Fruit fly (Drosophila melanogaster) whole organism, pupa: ENCODE measurements around the gene CG33172.
A peak's percentile ranks its signal among the peaks of the same experiment; 100 is the strongest.

Experiments used
- CG10348 ChIP-seq: fragments of 200-800 bp; sonication (Bioruptor generic); IDR thresholded peaks from 2 replicates; pipeline ENCODE4 v1.3.6; 2022; ENCODE audit warnings: missing biosample characterization, missing genetic modification characterization
- CG12605 ChIP-seq: fragments of 200-800 bp; sonication (Bioruptor generic); IDR thresholded peaks from 2 replicates; pipeline ENCODE4 v1.3.6; 2022; ENCODE audit warnings: missing biosample characterization, missing genetic modification characterization
- CG13204 ChIP-seq: fragments of 200-800 bp; sonication (Bioruptor generic); optimal IDR thresholded peaks from 2 replicates; lab custom pipeline; 2018; ENCODE audit warnings: missing biosample characterization, mild to moderate bottlenecking, missing genetic modification characterization, moderate library complexity
- CG14655 ChIP-seq: fragments of 200-800 bp; sonication (Bioruptor generic); optimal IDR thresholded peaks from 3 replicates; lab custom pipeline; 2017; ENCODE audit warnings: mild to moderate bottlenecking, missing biosample characterization, missing genetic modification reagents, missing genetic modification characterization
- CG15710 ChIP-seq: fragments of 200-800 bp; sonication (Bioruptor generic); optimal IDR thresholded peaks from 2 replicates; lab custom pipeline; 2018; ENCODE audit warnings: missing biosample characterization, mild to moderate bottlenecking, missing genetic modification characterization, moderate library complexity
- CG17806 ChIP-seq: fragments of 200-800 bp; sonication (Bioruptor generic); optimal IDR thresholded peaks from 2 replicates; lab custom pipeline; 2018; ENCODE audit warnings: missing biosample characterization, mild to moderate bottlenecking, missing genetic modification characterization, moderate library complexity
- CG32121 ChIP-seq: fragments of 200-800 bp; sonication (Bioruptor generic); IDR thresholded peaks from 2 replicates; pipeline ENCODE4 v1.3.6; 2022; ENCODE audit warnings: missing biosample characterization, missing genetic modification characterization
- CG34367 ChIP-seq: fragments of 200-800 bp; sonication (Bioruptor generic); optimal IDR thresholded peaks from 2 replicates; lab custom pipeline; 2018; ENCODE audit warnings: missing biosample characterization, mild to moderate bottlenecking, missing genetic modification characterization
- CG4496 ChIP-seq: fragments of 200-800 bp; sonication (Bioruptor generic); IDR thresholded peaks from 3 replicates; pipeline ENCODE4 v1.3.6; 2022; ENCODE audit warnings: missing biosample characterization, missing genetic modification characterization
- CG8159 ChIP-seq: fragments of 200-800 bp; sonication (Bioruptor generic); optimal IDR thresholded peaks from 3 replicates; lab custom pipeline; 2018; ENCODE audit warnings: missing biosample characterization, mild to moderate bottlenecking, missing genetic modification characterization, moderate library complexity
- CG8301 ChIP-seq: fragments of 200-800 bp; sonication (Bioruptor generic); optimal IDR thresholded peaks from 2 replicates; lab custom pipeline; 2018; ENCODE audit warnings: missing biosample characterization, mild to moderate bottlenecking, missing genetic modification characterization
- CG9948 ChIP-seq: fragments of 200-800 bp; sonication (Bioruptor generic); optimal IDR thresholded peaks from 2 replicates; lab custom pipeline; 2018; ENCODE audit warnings: missing biosample characterization, mild to moderate bottlenecking, missing genetic modification characterization, moderate library complexity
- D1 ChIP-seq: fragments of 200-800 bp; sonication (Bioruptor generic); optimal IDR thresholded peaks from 2 replicates; lab custom pipeline; 2018; ENCODE audit warnings: missing biosample characterization, mild to moderate bottlenecking, missing genetic modification characterization, moderate library complexity
- EcR ChIP-seq: fragments of 200-800 bp; sonication (Bioruptor generic); optimal IDR thresholded peaks from 3 replicates; lab custom pipeline; 2019; ENCODE audit warnings: missing biosample characterization, missing genetic modification characterization, mild to moderate bottlenecking, moderate library complexity, missing genetic modification reagents
- Ets98B ChIP-seq: fragments of 200-800 bp; sonication (Bioruptor generic); IDR thresholded peaks from 2 replicates; pipeline ENCODE4 v1.3.6; 2022; ENCODE audit warnings: missing biosample characterization, missing genetic modification characterization
- Pif1A ChIP-seq: fragments of 200-800 bp; sonication (Bioruptor generic); optimal IDR thresholded peaks from 3 replicates; lab custom pipeline; 2016; ENCODE audit warnings: missing biosample characterization, missing genetic modification characterization
- Snoo ChIP-seq: fragments of 200-800 bp; sonication (Bioruptor generic); optimal IDR thresholded peaks from 3 replicates; lab custom pipeline; 2017; ENCODE audit warnings: missing biosample characterization, mild to moderate bottlenecking, missing genetic modification characterization, inconsistent platforms
- fd96Ca ChIP-seq: fragments of 200-800 bp; sonication (Bioruptor generic); IDR thresholded peaks from 3 replicates; pipeline ENCODE4 v1.3.6; 2022; ENCODE audit warnings: missing biosample characterization, missing genetic modification characterization
- gl ChIP-seq: fragments of 200-800 bp; sonication (Bioruptor generic); optimal IDR thresholded peaks from 2 replicates; lab custom pipeline; 2018; ENCODE audit warnings: missing biosample characterization, mild to moderate bottlenecking, missing genetic modification characterization
- rn ChIP-seq: fragments of 200-800 bp; sonication (Bioruptor generic); IDR thresholded peaks from 2 replicates; pipeline ENCODE4 v1.3.6; 2022; ENCODE audit warnings: missing biosample characterization, missing genetic modification characterization

CG33172 gene

dm6 chrX:15748945-15749344 lies 20.5 kb upstream of the CG33172 start, which contains the start of gene Mvd:
TSS of gene Mvd (plus strand) at chrX:15749166.
- TF ChIP-seq CG9948 (tag; lab: Kevin White, UChicago): no peak

- TF ChIP-seq gl (tag; lab: Kevin White, UChicago) (no peak), CG8159 (tag; lab: Kevin White, UChicago) (no peak), CG4496 (GFP tag; lab: Robert Waterston, UW) (no peak), EcR (GFP tag; lab: Kevin White, UChicago) (no peak), CG15710 (tag; lab: Kevin White, UChicago) (no peak), Pif1A (GFP tag; lab: Kevin White, UChicago) (no peak), Ets98B (no peak), fd96Ca (GFP tag; lab: Robert Waterston, UW) (no peak), Snoo (no peak), CG8301 (tag; lab: Kevin White, UChicago) (no peak), D1 (tag; lab: Kevin White, UChicago) (no peak)
Measured at dm6 chrX:15756018-15756417, 13.4 kb upstream of the CG33172 start, which contains the start of gene CG8260. TSS of gene CG8260 (plus strand) at chrX:15756318.

- TF ChIP-seq rn (GFP tag; lab: Robert Waterston, UW): no peak
- TF ChIP-seq D1 (tag; lab: Kevin White, UChicago): no peak
- no peak for TF ChIP-seq CG32121
- TF ChIP-seq fd96Ca (GFP tag; lab: Robert Waterston, UW): no peak
- no peak for TF ChIP-seq CG8301 (tag; lab: Kevin White, UChicago)
- TF ChIP-seq CG10348 (GFP tag; lab: Robert Waterston, UW): no peak
- no peak for TF ChIP-seq CG17806 (tag; lab: Kevin White, UChicago)
- no peak for TF ChIP-seq CG15710 (tag; lab: Kevin White, UChicago)
- TF ChIP-seq CG13204 (GFP tag; lab: Kevin White, UChicago): no peak
- TF ChIP-seq CG8159 (tag; lab: Kevin White, UChicago): no peak
- TF ChIP-seq CG9948 (tag; lab: Kevin White, UChicago): no peak
- TF ChIP-seq gl (tag; lab: Kevin White, UChicago): no peak
- TF ChIP-seq CG4496 (GFP tag; lab: Robert Waterston, UW): no peak
Measured at dm6 chrX:15758692-15759240, 10.7 kb upstream of the CG33172 start.

dm6 chrX:15759752-15760446 lies 9.6 kb upstream of the CG33172 start:
- TF ChIP-seq Snoo (no peak), EcR (GFP tag; lab: Kevin White, UChicago) (peak; percentile 11)

- TF ChIP-seq CG17806 (tag; lab: Kevin White, UChicago) (no peak), CG8159 (tag; lab: Kevin White, UChicago) (no peak), Ets98B (no peak), EcR (GFP tag; lab: Kevin White, UChicago) (no peak)
Measured at dm6 chrX:15760447-15761297, 8.8 kb upstream of the CG33172 start, which contains the start of the genes Graf and mRpL3. TSS of gene Graf (minus strand) at chrX:15760733. TSS of gene mRpL3 (plus strand) at chrX:15761248.

- TF ChIP-seq CG14655 (GFP tag; lab: Kevin White, UChicago) (no peak), CG9948 (tag; lab: Kevin White, UChicago) (no peak), CG12605 (no peak), rn (GFP tag; lab: Robert Waterston, UW) (no peak), CG34367 (tag; lab: Kevin White, UChicago) (no peak), fd96Ca (GFP tag; lab: Robert Waterston, UW) (no peak)
Measured at dm6 chrX:15761298-15761640, 8.2 kb upstream of the CG33172 start.

- TF ChIP-seq CG12605: no peak
- no peak for TF ChIP-seq rn (GFP tag; lab: Robert Waterston, UW)
- TF ChIP-seq CG13204 (GFP tag; lab: Kevin White, UChicago): no peak
- TF ChIP-seq, all 21 proteins: peak for 0
Measured at dm6 chrX:15762723-15763122, 6.7 kb upstream of the CG33172 start, which contains the start of gene Polr3A. TSS of gene Polr3A (plus strand) at chrX:15762956.
